Worm (Caenorhabditis elegans) whole organism, young adult: Measurements from ENCODE around the gene srh-22.

Source experiments
- B0035.1 ChIP-seq: sonication (generic microtip); optimal IDR thresholded peaks from 2 replicates; lab custom pipeline; 2016; ENCODE audit warnings: missing genetic modification characterization, mild to moderate bottlenecking, missing compliant biosample characterization, missing genotype, missing genetic modification reagents
- B0336.3 ChIP-seq: fragments of 200-800 bp; sonication (Bioruptor generic); IDR thresholded peaks from 2 replicates; pipeline ENCODE4 v1.3.6; 2022; ENCODE audit warnings: missing genetic modification characterization, missing compliant biosample characterization
- D2030.7 ChIP-seq: fragments of 200-800 bp; sonication (Bioruptor generic); IDR thresholded peaks from 2 replicates; pipeline ENCODE4 v1.3.6; 2022; ENCODE audit warnings: missing genetic modification reagents, missing genetic modification characterization, missing compliant biosample characterization
- F10E7.11 ChIP-seq: sonication (generic microtip); optimal IDR thresholded peaks from 2 replicates; lab custom pipeline; 2017; ENCODE audit warnings: mild to moderate bottlenecking, missing genetic modification characterization, moderate library complexity, missing compliant biosample characterization
- F22D6.2 ChIP-seq: sonication (generic microtip); optimal IDR thresholded peaks from 2 replicates; lab custom pipeline; 2016; ENCODE audit warnings: mild to moderate bottlenecking, missing genetic modification characterization, missing compliant biosample characterization
- F37B4.10 ChIP-seq: fragments of 200-800 bp; sonication (Bioruptor generic); IDR thresholded peaks from 2 replicates; pipeline ENCODE4 v1.3.6; 2022; ENCODE audit warnings: missing genetic modification characterization, missing compliant biosample characterization
- F49E8.2 ChIP-seq: sonication (generic microtip); optimal IDR thresholded peaks from 3 replicates; lab custom pipeline; 2017; ENCODE audit warnings: missing genetic modification characterization, mild to moderate bottlenecking, missing compliant biosample characterization, antibody characterized with exemption, moderate library complexity; ENCODE audit not compliant: insufficient read depth
- F52B5.7 ChIP-seq: sonication (generic microtip); optimal IDR thresholded peaks from 2 replicates; lab custom pipeline; 2016; ENCODE audit warnings: mild to moderate bottlenecking, missing genetic modification characterization, missing compliant biosample characterization
- Y53G8AR.9 ChIP-seq: fragments of 200-800 bp; sonication (Bioruptor generic); conservative IDR thresholded peaks from 2 replicates; pipeline ENCODE4 v1.3.6; 2022; ENCODE audit warnings: missing genetic modification reagents, missing genetic modification characterization, missing compliant biosample characterization
- Y67H2A.10 ChIP-seq: fragments of 200-800 bp; sonication (Bioruptor generic); conservative IDR thresholded peaks from 2 replicates; pipeline ENCODE4 v1.3.6; 2022; ENCODE audit warnings: missing genetic modification reagents, missing genetic modification characterization, missing compliant biosample characterization
- ZK185.1 ChIP-seq: sonication (generic microtip); optimal IDR thresholded peaks from 2 replicates; lab custom pipeline; 2016; ENCODE audit warnings: mild to moderate bottlenecking, missing genetic modification characterization, missing compliant biosample characterization; ENCODE audit not compliant: poor library complexity, severe bottlenecking
- aptf-2 ChIP-seq: fragments of 200-800 bp; sonication (Bioruptor generic); conservative IDR thresholded peaks from 2 replicates; pipeline ENCODE4 v1.3.6; 2022; ENCODE audit warnings: missing genetic modification reagents, missing genetic modification characterization, missing compliant biosample characterization
- atf-7 ChIP-seq: sonication (generic microtip); optimal IDR thresholded peaks from 2 replicates; lab custom pipeline; 2017; ENCODE audit warnings: mild to moderate bottlenecking, missing genetic modification characterization, missing compliant biosample characterization
- attf-3 ChIP-seq: fragments of 200-800 bp; sonication (Bioruptor generic); conservative IDR thresholded peaks from 2 replicates; pipeline ENCODE4 v1.3.6; 2022; ENCODE audit warnings: missing genetic modification reagents, missing genetic modification characterization, missing compliant biosample characterization
- attf-5 ChIP-seq: fragments of 200-800 bp; sonication (Bioruptor generic); optimal IDR thresholded peaks from 2 replicates; lab custom pipeline; 2018; ENCODE audit warnings: mild to moderate bottlenecking, missing genetic modification characterization, missing compliant biosample characterization
- attf-6 ChIP-seq: fragments of 200-800 bp; sonication (Bioruptor generic); IDR thresholded peaks from 2 replicates; pipeline ENCODE4 v1.3.6; 2022; ENCODE audit warnings: missing genetic modification reagents, missing genetic modification characterization, missing compliant biosample characterization
- bed-1 ChIP-seq: fragments of 200-800 bp; sonication (Bioruptor generic); IDR thresholded peaks from 2 replicates; pipeline ENCODE4 v1.3.6; 2022; ENCODE audit warnings: missing genetic modification reagents, missing genetic modification characterization, missing compliant biosample characterization
- ccch-3 ChIP-seq: fragments of 200-800 bp; sonication (Bioruptor generic); optimal IDR thresholded peaks from 2 replicates; lab custom pipeline; 2018; ENCODE audit warnings: mild to moderate bottlenecking, missing genetic modification characterization, missing compliant biosample characterization
- ceh-40 ChIP-seq: fragments of 200-800 bp; sonication (Bioruptor generic); IDR thresholded peaks from 2 replicates; pipeline ENCODE4 v1.3.6; 2022; ENCODE audit warnings: missing genetic modification characterization, missing compliant biosample characterization
- ceh-58 ChIP-seq: fragments of 200-800 bp; sonication (Bioruptor generic); IDR thresholded peaks from 2 replicates; pipeline ENCODE4 v1.3.6; 2022; ENCODE audit warnings: missing genetic modification characterization, missing compliant biosample characterization
- ceh-91 ChIP-seq: fragments of 200-800 bp; sonication (Bioruptor generic); IDR thresholded peaks from 2 replicates; pipeline ENCODE4 v1.3.6; 2022; ENCODE audit warnings: missing genetic modification reagents, missing genetic modification characterization, missing compliant biosample characterization
- chd-7 ChIP-seq: sonication (generic microtip); optimal IDR thresholded peaks from 2 replicates; lab custom pipeline; 2016; ENCODE audit warnings: mild to moderate bottlenecking, missing genetic modification characterization, moderate library complexity, missing compliant biosample characterization
- dox-1 ChIP-seq: fragments of 200-800 bp; sonication (Bioruptor generic); IDR thresholded peaks from 2 replicates; pipeline ENCODE4 v1.3.6; 2022; ENCODE audit warnings: missing genetic modification reagents, missing genetic modification characterization, missing compliant biosample characterization
- egrh-3 ChIP-seq: fragments of 200-800 bp; sonication (Bioruptor generic); IDR thresholded peaks from 2 replicates; pipeline ENCODE4 v1.3.6; 2022; ENCODE audit warnings: missing genetic modification reagents, missing genetic modification characterization, missing compliant biosample characterization
- ekl-4 ChIP-seq: fragments of 200-800 bp; sonication (Bioruptor generic); IDR thresholded peaks from 2 replicates; pipeline ENCODE4 v1.3.6; 2022; ENCODE audit warnings: missing genetic modification reagents, missing genetic modification characterization, missing compliant biosample characterization
- gei-17 ChIP-seq: fragments of 200-800 bp; sonication (Bioruptor generic); optimal IDR thresholded peaks from 2 replicates; lab custom pipeline; 2018; ENCODE audit warnings: mild to moderate bottlenecking, missing genetic modification characterization, missing compliant biosample characterization
- hlh-12 ChIP-seq: sonication (generic microtip); optimal IDR thresholded peaks from 2 replicates; lab custom pipeline; 2016; ENCODE audit warnings: missing genetic modification characterization, missing compliant biosample characterization
- hlh-26 ChIP-seq: fragments of 200-800 bp; sonication (Bioruptor generic); conservative IDR thresholded peaks from 2 replicates; pipeline ENCODE4 v1.3.6; 2022; ENCODE audit warnings: missing genetic modification reagents, missing genetic modification characterization, missing compliant biosample characterization
- lag-1 ChIP-seq: fragments of 200-800 bp; sonication (Bioruptor generic); IDR thresholded peaks from 2 replicates; pipeline ENCODE4 v1.3.6; 2022; ENCODE audit warnings: missing genetic modification reagents, missing genetic modification characterization, missing compliant biosample characterization
- let-526 ChIP-seq: fragments of 200-800 bp; sonication (Bioruptor generic); IDR thresholded peaks from 2 replicates; pipeline ENCODE4 v1.3.6; 2022; ENCODE audit warnings: missing genetic modification reagents, missing genetic modification characterization, missing compliant biosample characterization
- let-607 ChIP-seq, 2 experiments: fragments of 200-800 bp in 1 of 2; sonication (Bioruptor generic) in 1 of 2; sonication (generic microtip) in 1 of 2; optimal IDR thresholded peaks; 2 replicates each; lab custom pipeline; 2016 to 2018; ENCODE audit warnings: mild to moderate bottlenecking in 2 of 2, missing compliant biosample characterization in 2 of 2, missing genetic modification characterization in 2 of 2, moderate library complexity in 2 of 2, missing genotype in 1 of 2
- lir-1 ChIP-seq: fragments of 200-800 bp; sonication (Bioruptor generic); conservative IDR thresholded peaks from 2 replicates; pipeline ENCODE4 v1.3.6; 2022; ENCODE audit warnings: missing genetic modification reagents, missing genetic modification characterization, missing compliant biosample characterization
- lsy-27 ChIP-seq: sonication (generic microtip); optimal IDR thresholded peaks from 2 replicates; lab custom pipeline; 2017; ENCODE audit warnings: missing genetic modification characterization, mild to moderate bottlenecking, missing compliant biosample characterization, antibody characterized with exemption, missing genotype, borderline replicate concordance; ENCODE audit not compliant: insufficient read depth
- nfya-2 ChIP-seq: fragments of 200-800 bp; sonication (Bioruptor generic); IDR thresholded peaks from 2 replicates; pipeline ENCODE4 v1.3.6; 2022; ENCODE audit warnings: missing genetic modification reagents, missing genetic modification characterization, missing compliant biosample characterization
- nhr-120 ChIP-seq: fragments of 200-800 bp; sonication (Bioruptor generic); IDR thresholded peaks from 2 replicates; pipeline ENCODE4 v1.3.6; 2022; ENCODE audit warnings: missing genetic modification characterization, missing compliant biosample characterization
- nhr-80 ChIP-seq: sonication (generic microtip); optimal IDR thresholded peaks from 2 replicates; lab custom pipeline; 2016; ENCODE audit warnings: missing genetic modification characterization, missing compliant biosample characterization
- snpc-1.1 ChIP-seq: sonication (generic microtip); optimal IDR thresholded peaks from 2 replicates; lab custom pipeline; 2017; ENCODE audit warnings: missing genetic modification characterization, mild to moderate bottlenecking, missing compliant biosample characterization, antibody characterized with exemption, moderate library complexity, missing genotype, missing genetic modification reagents; ENCODE audit not compliant: insufficient read depth
- somi-1 ChIP-seq: fragments of 200-800 bp; sonication (Bioruptor generic); optimal IDR thresholded peaks from 2 replicates; lab custom pipeline; 2018; ENCODE audit warnings: mild to moderate bottlenecking, missing genetic modification characterization, missing compliant biosample characterization
- unc-62 ChIP-seq: fragments of 150-350 bp; optimal IDR thresholded peaks from 2 replicates; lab custom pipeline; 2014; ENCODE audit warnings: missing biosample characterization, missing genetic modification reagents, missing genetic modification characterization
- xnd-1 ChIP-seq: sonication (generic microtip); optimal IDR thresholded peaks from 2 replicates; lab custom pipeline; 2016; ENCODE audit warnings: missing genotype, missing genetic modification reagents, missing genetic modification characterization, missing compliant biosample characterization
- zfh-2 ChIP-seq: fragments of 200-800 bp; sonication (Bioruptor generic); conservative IDR thresholded peaks from 2 replicates; pipeline ENCODE4 v1.3.6; 2022; ENCODE audit warnings: missing genetic modification reagents, missing genetic modification characterization, missing compliant biosample characterization
- ztf-22 ChIP-seq: fragments of 200-800 bp; sonication (Bioruptor generic); optimal IDR thresholded peaks from 2 replicates; lab custom pipeline; 2018; ENCODE audit warnings: mild to moderate bottlenecking, missing genetic modification characterization, moderate library complexity, missing compliant biosample characterization
- ztf-25 ChIP-seq: fragments of 200-800 bp; sonication (Bioruptor generic); IDR thresholded peaks from 2 replicates; pipeline ENCODE4 v1.3.6; 2022; ENCODE audit warnings: missing genetic modification reagents, missing genetic modification characterization, missing compliant biosample characterization

srh-22 gene

ce11 chrV:4889976-4890479 lies 32.1 kb upstream of the srh-22 start, which contains the start of gene T19H12.2 (continued):
- TF ChIP-seq ceh-58 (no peak), B0336.3 (GFP tag; lab: Robert Waterston, UW) (peak; percentile 63; the same call in 1 of the 2 replicates), ztf-22 (GFP tag; lab: Kevin White, UChicago) (no peak), bed-1 (GFP tag; lab: Robert Waterston, UW) (no peak), attf-3 (GFP tag; lab: Robert Waterston, UW) (peak; percentile 67), F52B5.7 (tag; lab: Kevin White, UChicago) (no peak), B0035.1 (tag; lab: Kevin White, UChicago) (no peak), attf-5 (GFP tag; lab: Kevin White, UChicago) (no peak)
- TF ChIP-seq, all 124 proteins: peak for 50

ce11 chrV:4890781-4891180 lies 31.3 kb upstream of the srh-22 start:
- TF ChIP-seq Y67H2A.10 (no peak), egrh-3 (peak; percentile 70; the same call in 1 of the 2 replicates), zfh-2 (GFP tag; lab: Robert Waterston, UW) (peak; percentile 81)

- TF ChIP-seq D2030.7 (GFP tag; lab: Robert Waterston, UW) (peak; percentile 53), aptf-2 (GFP tag; lab: Robert Waterston, UW) (no peak), Y53G8AR.9 (GFP tag; lab: Robert Waterston, UW) (peak; percentile 83), unc-62 (GFP tag; lab: Kevin White, UChicago) (no peak), let-607 (tag; optimal IDR thresholded peaks at IDR 0.05; lab: Kevin White, UChicago) (no peak), somi-1 (GFP tag; lab: Kevin White, UChicago) (no peak), hlh-26 (GFP tag; lab: Robert Waterston, UW) (no peak), egrh-3 (no peak), ccch-3 (no peak), ztf-22 (GFP tag; lab: Kevin White, UChicago) (no peak), ztf-25 (GFP tag; lab: Robert Waterston, UW) (no peak), ekl-4 (peak; percentile 73), ceh-40 (GFP tag; lab: Robert Waterston, UW) (no peak), chd-7 (tag; lab: Kevin White, UChicago) (no peak), F10E7.11 (no peak), hlh-12 (tag; lab: Kevin White, UChicago) (no peak), ZK185.1 (tag; lab: Kevin White, UChicago) (no peak), lsy-27 (no peak), lir-1 (GFP tag; lab: Robert Waterston, UW) (no peak), dox-1 (GFP tag; lab: Robert Waterston, UW) (peak; percentile 23; the same call in 1 of the 2 replicates), Y67H2A.10 (no peak), ceh-58 (0 out of 2 replicates have a peak, but pooled peaks have one; percentile 15), F49E8.2 (peak; percentile 38), let-526 (GFP tag; lab: Robert Waterston, UW) (no peak), attf-6 (peak; percentile 70; the same call in 1 of the 2 replicates), F37B4.10 (GFP tag; lab: Robert Waterston, UW) (no peak), xnd-1 (peak; percentile 74), nhr-80 (no peak), snpc-1.1 (no peak), nhr-120 (GFP tag; lab: Robert Waterston, UW) (no peak), gei-17 (no peak), atf-7 (tag; lab: Kevin White, UChicago) (no peak), ceh-91 (no peak), lag-1 (GFP tag; lab: Robert Waterston, UW) (no peak), F22D6.2 (tag; lab: Kevin White, UChicago) (no peak), nfya-2 (GFP tag; lab: Robert Waterston, UW) (no peak)
Observed at ce11 chrV:4891305-4891704, 30.8 kb upstream of the srh-22 start.
